Worm (Caenorhabditis elegans) whole organism, young adult: ENCODE measurements around the gene srd-33.

Source experiments
- B0261.1 ChIP-seq: sonication (generic microtip); optimal IDR thresholded peaks from 2 replicates; lab custom pipeline; 2016; ENCODE audit warnings: mild to moderate bottlenecking, missing genetic modification characterization, moderate library complexity, missing compliant biosample characterization
- F49E8.2 ChIP-seq: sonication (generic microtip); optimal IDR thresholded peaks from 3 replicates; lab custom pipeline; 2017; ENCODE audit warnings: missing genetic modification characterization, mild to moderate bottlenecking, missing compliant biosample characterization, antibody characterized with exemption, moderate library complexity; ENCODE audit not compliant: insufficient read depth
- F55B11.4 ChIP-seq: sonication (generic microtip); optimal IDR thresholded peaks from 2 replicates; lab custom pipeline; 2016; ENCODE audit warnings: missing compliant biosample characterization, missing genetic modification characterization, borderline replicate concordance; ENCODE audit not compliant: insufficient read depth
- cebp-1 ChIP-seq, 2 experiments: fragments of 200-800 bp in 1 of 2; sonication (Bioruptor generic) in 1 of 2; sonication (generic microtip) in 1 of 2; IDR thresholded peaks in 1 of 2; optimal IDR thresholded peaks in 1 of 2; 2 replicates each; pipeline versions ENCODE4 v1.3.6 to Lab custom; 2017 to 2022; ENCODE audit warnings: missing compliant biosample characterization in 2 of 2, missing genetic modification characterization in 2 of 2, mild to moderate bottlenecking in 1 of 2, missing genetic modification reagents in 1 of 2, moderate library complexity in 1 of 2
- hsf-1 ChIP-seq: fragments of 200-800 bp; sonication (Bioruptor generic); IDR thresholded peaks from 2 replicates; pipeline ENCODE4 v1.3.6; 2022; ENCODE audit warnings: missing genetic modification reagents, missing genetic modification characterization, missing compliant biosample characterization
- tbp1 ChIP-seq: fragments of 200-800 bp; sonication (Bioruptor generic); optimal IDR thresholded peaks from 2 replicates; lab custom pipeline; 2018; ENCODE audit warnings: mild to moderate bottlenecking, missing genetic modification characterization, missing compliant biosample characterization

srd-33 gene

DNA sequence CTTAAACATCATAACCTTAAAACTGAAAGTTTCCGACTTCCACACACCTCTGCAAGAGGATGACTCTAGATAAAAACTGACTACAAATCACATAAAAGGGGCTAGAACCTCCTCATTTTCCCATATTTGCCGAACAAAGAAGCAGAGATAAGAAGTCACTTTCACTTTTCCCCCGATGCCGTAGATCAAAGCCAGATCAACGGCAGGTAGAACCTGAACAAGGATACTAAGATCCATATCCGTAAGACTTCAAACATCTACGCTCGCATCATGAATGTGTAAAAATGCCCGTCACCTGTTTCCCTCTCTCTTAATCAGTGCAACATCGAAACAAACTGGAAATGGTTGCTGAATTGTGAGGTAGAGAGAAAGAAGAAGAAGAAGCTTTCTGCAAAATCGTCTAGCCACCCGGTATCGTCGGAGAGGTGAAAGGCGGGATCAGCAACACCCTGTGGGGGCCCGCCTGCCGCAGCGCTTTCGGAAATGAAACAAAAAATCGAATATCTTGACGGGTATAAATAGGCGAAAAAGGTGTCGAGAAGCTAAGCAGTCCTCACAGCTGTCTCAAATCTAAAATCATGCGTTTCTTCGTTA is 46.7 kb downstream of the srd-33 start, which contains the start of gene C02E7.6:
Gene C02E7.6 (plus strand): TSS at position 544 of the 594 bp plus-strand sequence.
- no peak for TF ChIP-seq F49E8.2 (tag; lab: Kevin White, UChicago)
- TF ChIP-seq F55B11.4 (tag; lab: Kevin White, UChicago) = no peak
- TF ChIP-seq hsf-1 (GFP tag; lab: Robert Waterston, UW) = 0 out of 2 replicates have a peak, but pooled peaks have one; percentile 29

- TF ChIP-seq cebp-1 (GFP tag; IDR thresholded peaks at IDR 0.05; lab: Robert Waterston, UW) (no peak), cebp-1 (tag; optimal IDR thresholded peaks at IDR 0.05; lab: Kevin White, UChicago) (no peak)
- TF ChIP-seq, all 124 proteins: peak for 0
Observed at ce11 chrV:4920690-4921152, 48.6 kb downstream of the srd-33 start, which contains the start of the genes C02E7.8 and srh-23. Gene C02E7.8 (minus strand): TSS chrV:4920790. Gene srh-23 (plus strand): TSS chrV:4921102.

DNA sequence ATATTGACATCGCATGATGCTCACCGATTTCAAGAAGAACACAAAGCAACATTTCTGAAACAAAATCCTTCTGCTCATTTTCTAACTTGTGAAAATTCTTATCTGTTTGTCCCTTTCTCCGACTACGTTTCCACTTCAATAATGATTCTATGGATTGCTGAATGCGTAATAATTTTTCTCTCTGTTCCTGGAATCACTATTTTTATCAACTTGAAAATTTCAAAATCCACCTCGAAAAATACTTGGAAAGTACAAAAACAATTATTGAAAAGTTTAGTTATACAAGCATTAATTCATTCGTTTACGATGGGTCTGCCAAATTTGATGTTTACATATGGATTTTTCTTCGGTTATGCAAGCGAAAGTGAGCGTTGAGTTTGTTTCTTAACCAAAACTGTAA is 49.9 kb downstream of the srd-33 start, which contains the start of gene srh-22:
Gene srh-22 (plus strand): TSS at position 301 of the 400 bp plus-strand sequence.
- no peak for TF ChIP-seq B0261.1
- no peak for TF ChIP-seq tbp1 (GFP tag; lab: Kevin White, UChicago)
